Worm (Caenorhabditis elegans): Measurements from ENCODE around the gene srj-57.

DNA sequence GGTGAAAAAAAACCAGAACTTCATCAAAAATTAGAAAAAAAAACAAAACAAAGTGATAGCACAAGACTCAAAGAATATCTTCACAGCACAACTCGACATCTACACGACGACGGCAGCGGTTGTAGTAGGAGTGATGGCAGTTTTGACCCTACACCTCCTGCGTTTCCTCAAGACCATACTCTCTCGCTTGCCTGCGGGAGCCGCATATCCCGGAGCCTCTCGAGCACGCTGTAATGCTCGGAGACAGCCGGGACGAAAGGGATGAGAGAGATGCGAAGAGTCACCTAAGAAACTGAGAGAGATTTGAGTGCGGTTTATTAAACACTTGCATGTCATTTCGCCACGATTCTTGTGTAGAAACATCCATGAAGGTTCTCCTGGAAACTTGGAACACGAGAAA is 45.9 kb downstream of the srj-57 start:
- TF ChIP-seq him-1 (tag; optimal IDR thresholded peaks at IDR 0.05) = no peak
- no peak for TF ChIP-seq dao-5 (tag; optimal IDR thresholded peaks at IDR 0.05)
- no peak for TF ChIP-seq W03F9.2 (tag; optimal IDR thresholded peaks at IDR 0.05)
